Fruit fly (Drosophila melanogaster) whole organism, embryonic: ENCODE results near the gene CG13671.
A peak's percentile ranks its signal among the peaks of the same experiment; 100 is the strongest.

Source experiments
- Aef1 ChIP-seq: fragments of 200-800 bp; sonication (Bioruptor generic); IDR thresholded peaks from 3 replicates; pipeline ENCODE4 v1.3.6; 2022; ENCODE audit warnings: missing biosample characterization, missing genetic modification characterization
- Awh ChIP-seq: fragments of 200-800 bp; sonication (Bioruptor generic); IDR thresholded peaks from 2 replicates; pipeline ENCODE4, ENCODE4 v1.3.6; 2022; ENCODE audit warnings: missing biosample characterization, missing genetic modification characterization
- B-H2 ChIP-seq: fragments of 200-800 bp; sonication (Bioruptor generic); optimal IDR thresholded peaks from 2 replicates; lab custom pipeline; 2018; ENCODE audit warnings: missing biosample characterization, mild to moderate bottlenecking, missing genetic modification characterization
- CG10321 ChIP-seq: fragments of 200-800 bp; sonication (Bioruptor generic); IDR thresholded peaks from 2 replicates; pipeline ENCODE4 v1.3.6; 2022; ENCODE audit warnings: missing biosample characterization, missing genetic modification characterization
- CG10959 ChIP-seq: fragments of 200-800 bp; sonication (Bioruptor generic); IDR thresholded peaks from 2 replicates; pipeline ENCODE4 v1.3.6; 2022; ENCODE audit warnings: missing biosample characterization, missing genetic modification characterization
- CG12391 ChIP-seq: fragments of 200-800 bp; sonication (Bioruptor generic); optimal IDR thresholded peaks from 3 replicates; lab custom pipeline; 2018; ENCODE audit warnings: missing biosample characterization, mild to moderate bottlenecking, missing genetic modification characterization, moderate library complexity
- CG12769 ChIP-seq: fragments of 200-800 bp; sonication (Bioruptor generic); optimal IDR thresholded peaks from 2 replicates; lab custom pipeline; 2019; ENCODE audit warnings: missing biosample characterization, mild to moderate bottlenecking, missing genetic modification characterization, moderate library complexity
- CG13287 ChIP-seq: fragments of 200-800 bp; sonication (Bioruptor generic); IDR thresholded peaks from 2 replicates; pipeline ENCODE4 v1.3.6; 2022; ENCODE audit warnings: missing biosample characterization, missing genetic modification characterization; ENCODE audit not compliant: partially characterized antibody
- CG15601 ChIP-seq: fragments of 200-800 bp; sonication (Bioruptor generic); optimal IDR thresholded peaks from 3 replicates; lab custom pipeline; 2019; ENCODE audit warnings: missing biosample characterization, mild to moderate bottlenecking, missing genetic modification characterization, moderate library complexity
- CG1602 ChIP-seq: fragments of 200-800 bp; sonication (Bioruptor generic); optimal IDR thresholded peaks from 3 replicates; lab custom pipeline; 2016; ENCODE audit warnings: missing biosample characterization, missing genetic modification characterization
- CG1603 ChIP-seq: fragments of 200-800 bp; sonication (Bioruptor generic); optimal IDR thresholded peaks from 2 replicates; lab custom pipeline; 2019; ENCODE audit warnings: missing biosample characterization, mild to moderate bottlenecking, missing genetic modification characterization, moderate library complexity
- CG17829 ChIP-seq: fragments of 200-800 bp; optimal IDR thresholded peaks from 2 replicates; lab custom pipeline; 2019; ENCODE audit warnings: missing biosample characterization, mild to moderate bottlenecking, missing genetic modification characterization, moderate library complexity
- CG18476 ChIP-seq: fragments of 200-800 bp; sonication (Bioruptor generic); optimal IDR thresholded peaks from 2 replicates; lab custom pipeline; 2016; ENCODE audit warnings: missing biosample characterization, mild to moderate bottlenecking, missing genetic modification characterization
- CG31441 ChIP-seq: fragments of 200-800 bp; sonication (Bioruptor generic); IDR thresholded peaks from 2 replicates; pipeline ENCODE4 v1.3.6; 2022; ENCODE audit warnings: missing biosample characterization, missing genetic modification characterization
- CG32772 ChIP-seq: fragments of 200-800 bp; sonication (Bioruptor generic); IDR thresholded peaks from 2 replicates; pipeline ENCODE4 v1.3.6; 2022; ENCODE audit warnings: missing biosample characterization, missing genetic modification characterization
- CG4282 ChIP-seq: fragments of 200-800 bp; sonication (Bioruptor generic); optimal IDR thresholded peaks from 2 replicates; lab custom pipeline; 2016; ENCODE audit warnings: missing biosample characterization, missing genetic modification characterization
- CG6175 ChIP-seq: fragments of 200-800 bp; sonication (Bioruptor generic); IDR thresholded peaks from 3 replicates; pipeline ENCODE4 v1.3.6; 2022; ENCODE audit warnings: missing biosample characterization, missing genetic modification characterization
- CG6272 ChIP-seq: fragments of 200-800 bp; sonication (Bioruptor generic); IDR thresholded peaks from 2 replicates; pipeline ENCODE4 v1.3.6; 2022; ENCODE audit warnings: missing biosample characterization, missing genetic modification characterization
- CG6765 ChIP-seq: fragments of 200-800 bp; sonication (Bioruptor generic); optimal IDR thresholded peaks from 3 replicates; lab custom pipeline; 2017; ENCODE audit warnings: missing biosample characterization, mild to moderate bottlenecking, missing genetic modification characterization
- CG6791 ChIP-seq: fragments of 200-800 bp; sonication (Bioruptor generic); IDR thresholded peaks from 3 replicates; pipeline ENCODE4 v1.3.6; 2022; ENCODE audit warnings: missing biosample characterization, missing genetic modification characterization; ENCODE audit not compliant: partially characterized antibody
- CG6854 ChIP-seq: fragments of 200-800 bp; sonication (Bioruptor generic); optimal IDR thresholded peaks from 3 replicates; lab custom pipeline; 2017; ENCODE audit warnings: missing biosample characterization, mild to moderate bottlenecking, missing genetic modification characterization
- Chrac-16 ChIP-seq: fragments of 200-800 bp; sonication (Bioruptor generic); optimal IDR thresholded peaks from 3 replicates; lab custom pipeline; 2016; ENCODE audit warnings: missing biosample characterization, missing genetic modification characterization
- Ets65A ChIP-seq: fragments of 200-800 bp; sonication (Bioruptor generic); peaks from one replicate; lab custom pipeline; 2016; ENCODE audit warnings: missing biosample characterization, missing genetic modification characterization
- Hr3 ChIP-seq: fragments of 200-800 bp; sonication (Bioruptor generic); optimal IDR thresholded peaks from 3 replicates; lab custom pipeline; 2016; ENCODE audit warnings: missing biosample characterization, missing genetic modification characterization
- Lpt ChIP-seq: fragments of >200 bp; optimal IDR thresholded peaks from 2 replicates; lab custom pipeline; 2018; ENCODE audit warnings: missing biosample characterization, missing genetic modification characterization
- Myb ChIP-seq: fragments of 200-800 bp; sonication (Bioruptor generic); optimal IDR thresholded peaks from 2 replicates; lab custom pipeline; 2016; ENCODE audit warnings: missing biosample characterization, missing genetic modification characterization
- Pdp1 ChIP-seq, 2 experiments: fragments of 200-800 bp; sonication (Bioruptor generic); optimal IDR thresholded peaks; 3 replicates each; lab custom pipeline; 2016; ENCODE audit warnings: missing biosample characterization in 2 of 2, missing genetic modification characterization in 2 of 2, mild to moderate bottlenecking in 1 of 2, moderate library complexity in 1 of 2
- Rfx ChIP-seq: fragments of 200-800 bp; sonication (Bioruptor generic); IDR thresholded peaks from 2 replicates; pipeline ENCODE4 v1.3.6; 2022; ENCODE audit warnings: missing biosample characterization, missing genetic modification characterization
- Sry-β ChIP-seq: fragments of 200-800 bp; sonication (Bioruptor generic); optimal IDR thresholded peaks from 2 replicates; lab custom pipeline; 2018; ENCODE audit warnings: missing biosample characterization, mild to moderate bottlenecking, missing genetic modification characterization, moderate library complexity
- Ssrp ChIP-seq: fragments of 200-800 bp; sonication (Bioruptor generic); optimal IDR thresholded peaks from 2 replicates; lab custom pipeline; 2018; ENCODE audit warnings: missing biosample characterization, mild to moderate bottlenecking, missing genetic modification characterization, moderate library complexity
- al ChIP-seq: fragments of 200-800 bp; sonication (Bioruptor generic); IDR thresholded peaks from 2 replicates; pipeline ENCODE4 v1.3.6; 2022; ENCODE audit warnings: missing biosample characterization, missing genetic modification characterization
- aop ChIP-seq: fragments of 200-800 bp; sonication (Bioruptor generic); IDR thresholded peaks from 2 replicates; pipeline ENCODE4 v1.3.6; 2022; ENCODE audit warnings: missing biosample characterization, missing genetic modification characterization
- ara ChIP-seq: fragments of 200-800 bp; sonication (Bioruptor generic); IDR thresholded peaks from 2 replicates; pipeline ENCODE4 v1.3.6; 2022; ENCODE audit warnings: missing biosample characterization, missing genetic modification characterization
- bsh ChIP-seq, 2 experiments: fragments of 200-800 bp; sonication (Bioruptor generic); optimal IDR thresholded peaks; 2 replicates each; lab custom pipeline; 2017 to 2018; ENCODE audit warnings: mild to moderate bottlenecking in 2 of 2, missing biosample characterization in 2 of 2, missing genetic modification characterization in 2 of 2, moderate library complexity in 1 of 2
- chinmo ChIP-seq: fragments of 200-800 bp; sonication (Bioruptor generic); IDR thresholded peaks from 4 replicates; pipeline ENCODE4 v1.3.6; 2022; ENCODE audit warnings: missing biosample characterization, missing genetic modification characterization; ENCODE audit not compliant: partially characterized antibody
- fu2 ChIP-seq: fragments of 200-800 bp; sonication (Bioruptor generic); optimal IDR thresholded peaks from 2 replicates; lab custom pipeline; 2016; ENCODE audit warnings: missing biosample characterization, missing genetic modification characterization
- gce ChIP-seq: fragments of 200-800 bp; sonication (Bioruptor generic); IDR thresholded peaks from 3 replicates; pipeline ENCODE4 v1.3.6; 2022; ENCODE audit warnings: missing biosample characterization, missing genetic modification characterization
- grau ChIP-seq: fragments of 200-800 bp; optimal IDR thresholded peaks from 3 replicates; lab custom pipeline; 2019; ENCODE audit warnings: missing biosample characterization, mild to moderate bottlenecking, missing genetic modification characterization, moderate library complexity
- gt ChIP-seq: fragments of 200-800 bp; sonication (Bioruptor generic); IDR thresholded peaks from 2 replicates; pipeline ENCODE4 v1.3.6; 2022; ENCODE audit warnings: missing biosample characterization, missing genetic modification characterization
- insv ChIP-seq, 2 experiments: fragments of 200-800 bp; sonication (Bioruptor generic); optimal IDR thresholded peaks; 3 replicates each; lab custom pipeline; 2016 to 2018; ENCODE audit warnings: missing biosample characterization in 2 of 2, missing genetic modification characterization in 2 of 2
- kay ChIP-seq: fragments of 200-800 bp; sonication (Bioruptor generic); optimal IDR thresholded peaks from 2 replicates; lab custom pipeline; 2016; ENCODE audit warnings: missing biosample characterization, missing genetic modification characterization
- ken ChIP-seq: fragments of 200-800 bp; sonication (Bioruptor generic); IDR thresholded peaks from 3 replicates; pipeline ENCODE4 v1.3.6; 2022; ENCODE audit warnings: missing biosample characterization, missing genetic modification characterization
- odd ChIP-seq: fragments of 200-800 bp; sonication (Bioruptor generic); optimal IDR thresholded peaks from 2 replicates; lab custom pipeline; 2017; ENCODE audit warnings: missing biosample characterization, mild to moderate bottlenecking, missing genetic modification characterization
- pan ChIP-seq, 4 experiments: fragments of >200 bp in 3 of 4; fragments of 200-800 bp in 1 of 4; sonication (Bioruptor generic) in 1 of 4; optimal IDR thresholded peaks in 3 of 4; IDR thresholded peaks in 1 of 4; 2 replicates each; pipeline versions ENCODE4 v1.3.6 to Lab custom; 2017 to 2022; ENCODE audit warnings: missing biosample characterization in 2 of 4, missing genetic modification characterization in 2 of 4, mixed read lengths in 1 of 4
- repo ChIP-seq: fragments of 200-800 bp; sonication (Bioruptor generic); optimal IDR thresholded peaks from 2 replicates; lab custom pipeline; 2016; ENCODE audit warnings: missing biosample characterization, missing genetic modification characterization
- slou ChIP-seq: fragments of 200-800 bp; sonication (Bioruptor generic); optimal IDR thresholded peaks from 3 replicates; lab custom pipeline; 2016; ENCODE audit warnings: missing biosample characterization, missing genetic modification characterization
- so ChIP-seq: fragments of 200-800 bp; sonication (Bioruptor generic); IDR thresholded peaks from 3 replicates; pipeline ENCODE4 v1.3.6; 2022; ENCODE audit warnings: missing biosample characterization, missing genetic modification characterization
- sug ChIP-seq: fragments of 200-800 bp; optimal IDR thresholded peaks from 2 replicates; lab custom pipeline; 2019; ENCODE audit warnings: missing biosample characterization, mild to moderate bottlenecking, missing genetic modification characterization, moderate library complexity
- tin ChIP-seq: fragments of 200-800 bp; sonication (Bioruptor generic); optimal IDR thresholded peaks from 3 replicates; lab custom pipeline; 2016; ENCODE audit warnings: missing biosample characterization, missing genetic modification characterization

Gene CG13671

dm6 chr3L:8289336-8290258 is 10.3 kb upstream of the CG13671 start, which contains the start of gene cert (continued):
- peak; percentile 46 for TF ChIP-seq kay
- no peak for TF ChIP-seq bsh (GFP tag; optimal IDR thresholded peaks at IDR 0.05; lab: Kevin White, UChicago)
- TF ChIP-seq Hr3 (GFP tag; lab: Kevin White, UChicago): peak; percentile 21
- TF ChIP-seq gt: no peak
- TF ChIP-seq CG6791 (GFP tag; lab: Robert Waterston, UW): peak; percentile 89
- TF ChIP-seq CG6765 (GFP tag; lab: Kevin White, UChicago): peak; percentile 22
- no peak for TF ChIP-seq so (GFP tag; lab: Robert Waterston, UW)
- TF ChIP-seq CG15601: no peak
- TF ChIP-seq odd (GFP tag; lab: Kevin White, UChicago): no peak
- 0 out of 2 replicates have a peak, but pooled peaks have one; percentile 30 for TF ChIP-seq Rfx (GFP tag; lab: Robert Waterston, UW)
- TF ChIP-seq CG6175 (GFP tag; lab: Robert Waterston, UW): no peak
- TF ChIP-seq Myb (GFP tag; lab: Kevin White, UChicago): peak; percentile 96
- no peak for TF ChIP-seq B-H2 (GFP tag; lab: Kevin White, UChicago)
- TF ChIP-seq tin (GFP tag; lab: Kevin White, UChicago): peak; percentile 21
- TF ChIP-seq Ssrp (tag; lab: Kevin White, UChicago): no peak
- TF ChIP-seq CG6272 (GFP tag; lab: Robert Waterston, UW): 0 out of 2 replicates have a peak, but pooled peaks have one; percentile 5
- no peak for TF ChIP-seq ara
- TF ChIP-seq chinmo (GFP tag; lab: Robert Waterston, UW): peak; percentile 62; the same call in 1 of the 4 replicates
- no peak for TF ChIP-seq CG10959 (GFP tag; lab: Robert Waterston, UW)
- TF ChIP-seq gce (GFP tag; lab: Robert Waterston, UW): no peak
- peak; percentile 29 for TF ChIP-seq grau (tag; lab: Kevin White, UChicago)
- TF ChIP-seq sug (tag; lab: Kevin White, UChicago): peak; percentile 76
- TF ChIP-seq CG10321 (GFP tag; lab: Robert Waterston, UW): no peak
- TF ChIP-seq CG13287: peak; percentile 94
- peak; percentile 22 for TF ChIP-seq Chrac-16 (GFP tag; lab: Kevin White, UChicago)
- TF ChIP-seq Awh (GFP tag; lab: Robert Waterston, UW): 0 out of 2 replicates have a peak, but pooled peaks have one; percentile 25
- TF ChIP-seq insv (GFP tag; optimal IDR thresholded peaks at IDR 0.05; lab: Kevin White, UChicago): no peak
- no peak for TF ChIP-seq pan (optimal IDR thresholded peaks at IDR 0.05; lab: Kevin White, UChicago)
- no peak for TF ChIP-seq pan (GFP tag; optimal IDR thresholded peaks at IDR 0.05 in 1 of 2, IDR thresholded peaks at IDR 0.05 in 1 of 2)
- no peak for TF ChIP-seq slou (GFP tag; lab: Kevin White, UChicago)
- TF ChIP-seq CG6854 (GFP tag; lab: Kevin White, UChicago): no peak
- no peak for TF ChIP-seq CG31441 (GFP tag; lab: Robert Waterston, UW)
- peak; percentile 36 for TF ChIP-seq CG17829 (tag; lab: Kevin White, UChicago)
- TF ChIP-seq CG32772 (GFP tag; lab: Robert Waterston, UW): no peak
- TF ChIP-seq Lpt (GFP tag; lab: Kevin White, UChicago): no peak
- no peak for TF ChIP-seq CG18476
- no peak for TF ChIP-seq ken
- no peak for TF ChIP-seq repo (GFP tag; lab: Kevin White, UChicago)
- TF ChIP-seq Sry-β (GFP tag; lab: Kevin White, UChicago): no peak
- TF ChIP-seq al (GFP tag; lab: Robert Waterston, UW): no peak
- no peak for TF ChIP-seq Aef1 (GFP tag; lab: Robert Waterston, UW)
- TF ChIP-seq CG12769: peak; percentile 24
- peak; percentile 38 for TF ChIP-seq CG1603 (tag; lab: Kevin White, UChicago)
- peak; percentile 94 for TF ChIP-seq Ets65A (GFP tag; lab: Kevin White, UChicago)
- no peak for TF ChIP-seq fu2 (GFP tag; lab: Kevin White, UChicago)
- peak; percentile 36 for TF ChIP-seq CG12391 (tag; lab: Kevin White, UChicago)
- TF ChIP-seq aop (GFP tag; lab: Robert Waterston, UW): no peak
- peak in 1 of 2 experiments; percentile 74 for TF ChIP-seq Pdp1 (GFP tag; optimal IDR thresholded peaks at IDR 0.05; lab: Kevin White, UChicago)
- TF ChIP-seq CG1602: no peak
- TF ChIP-seq CG4282: no peak
